Fruit fly (Drosophila melanogaster) whole organism, prepupa: ENCODE data around the gene Mpi.

Source experiments
- CG10631 ChIP-seq: fragments of 200-800 bp; sonication (Bioruptor generic); optimal IDR thresholded peaks from 2 replicates; lab custom pipeline; 2016; ENCODE audit warnings: missing biosample characterization, missing genetic modification characterization
- CG11294 ChIP-seq: fragments of 200-800 bp; sonication (Bioruptor generic); IDR thresholded peaks from 2 replicates; pipeline ENCODE4 v1.3.6; 2022; ENCODE audit warnings: missing biosample characterization, missing genetic modification characterization
- CG11762 ChIP-seq: fragments of 200-800 bp; sonication (Bioruptor generic); optimal IDR thresholded peaks from 3 replicates; lab custom pipeline; 2016; ENCODE audit warnings: missing biosample characterization, missing genetic modification characterization; ENCODE audit not compliant: insufficient read depth
- CG11902 ChIP-seq: fragments of 200-800 bp; sonication (Bioruptor generic); optimal IDR thresholded peaks from 3 replicates; lab custom pipeline; 2016; ENCODE audit warnings: missing biosample characterization, missing genetic modification characterization
- CG15336 ChIP-seq: fragments of 200-800 bp; sonication (Bioruptor generic); IDR thresholded peaks from 2 replicates; pipeline ENCODE4 v1.3.6; 2022; ENCODE audit warnings: missing biosample characterization, missing genetic modification characterization
- CG3032 ChIP-seq: fragments of 200-800 bp; optimal IDR thresholded peaks from 2 replicates; lab custom pipeline; 2019; ENCODE audit warnings: missing biosample characterization, mild to moderate bottlenecking, missing genetic modification characterization, moderate library complexity
- CG31627 ChIP-seq: fragments of 200-800 bp; sonication (Bioruptor generic); optimal IDR thresholded peaks from 3 replicates; lab custom pipeline; 2016; ENCODE audit warnings: missing biosample characterization, missing genetic modification characterization
- CG34406 ChIP-seq: fragments of 200-800 bp; sonication (Bioruptor generic); optimal IDR thresholded peaks from 3 replicates; lab custom pipeline; 2016; ENCODE audit warnings: missing biosample characterization, missing genetic modification characterization
- CG3919 ChIP-seq: fragments of 200-800 bp; sonication (Bioruptor generic); optimal IDR thresholded peaks from 3 replicates; lab custom pipeline; 2016; ENCODE audit warnings: missing biosample characterization, missing genetic modification characterization
- CG4318 ChIP-seq: fragments of 200-800 bp; sonication (Bioruptor generic); optimal IDR thresholded peaks from 3 replicates; lab custom pipeline; 2017; ENCODE audit warnings: missing biosample characterization, mild to moderate bottlenecking, missing genetic modification characterization
- CG6163 ChIP-seq: fragments of 200-800 bp; sonication (Bioruptor generic); IDR thresholded peaks from 3 replicates; pipeline ENCODE4 v1.3.6; 2022; ENCODE audit warnings: missing biosample characterization, missing genetic modification characterization
- CG6792 ChIP-seq: fragments of 200-800 bp; sonication (Bioruptor generic); optimal IDR thresholded peaks from 3 replicates; lab custom pipeline; 2016; ENCODE audit warnings: missing biosample characterization, missing genetic modification characterization
- CG6808 ChIP-seq: fragments of 200-800 bp; sonication (Bioruptor generic); optimal IDR thresholded peaks from 3 replicates; lab custom pipeline; 2017; ENCODE audit warnings: missing biosample characterization, missing genetic modification characterization, mild to moderate bottlenecking, moderate library complexity, missing genetic modification reagents
- CG7368 ChIP-seq: fragments of 200-800 bp; sonication (Bioruptor generic); optimal IDR thresholded peaks from 3 replicates; lab custom pipeline; 2016; ENCODE audit warnings: missing biosample characterization, missing genetic modification characterization
- CG8119 ChIP-seq: fragments of 200-800 bp; sonication (Bioruptor generic); IDR thresholded peaks from 3 replicates; pipeline ENCODE4 v1.3.6; 2022; ENCODE audit warnings: missing biosample characterization, missing genetic modification characterization
- CG8319 ChIP-seq: fragments of 200-800 bp; sonication (Bioruptor generic); optimal IDR thresholded peaks from 3 replicates; lab custom pipeline; 2016; ENCODE audit warnings: missing biosample characterization, missing genetic modification characterization
- CG8632 ChIP-seq: fragments of 200-800 bp; sonication (Bioruptor generic); optimal IDR thresholded peaks from 3 replicates; lab custom pipeline; 2016; ENCODE audit warnings: missing biosample characterization, missing genetic modification characterization
- CG9139 ChIP-seq: fragments of 200-800 bp; sonication (Bioruptor generic); optimal IDR thresholded peaks from 3 replicates; lab custom pipeline; 2017; ENCODE audit warnings: missing biosample characterization, mild to moderate bottlenecking, missing genetic modification characterization
- Eip75B ChIP-seq: fragments of 200-800 bp; sonication (Bioruptor generic); optimal IDR thresholded peaks from 3 replicates; lab custom pipeline; 2016; ENCODE audit warnings: missing biosample characterization, missing genetic modification characterization
- Eip78C ChIP-seq: fragments of 200-800 bp; sonication (Bioruptor generic); peaks from one replicate; lab custom pipeline; 2016; ENCODE audit warnings: missing biosample characterization, missing genetic modification characterization
- Eip93F ChIP-seq: fragments of 200-800 bp; sonication (Bioruptor generic); optimal IDR thresholded peaks from 2 replicates; lab custom pipeline; 2016; ENCODE audit warnings: missing biosample characterization, mild to moderate bottlenecking, missing genetic modification characterization
- Ets21C ChIP-seq: fragments of 200-800 bp; sonication (Bioruptor generic); optimal IDR thresholded peaks from 3 replicates; lab custom pipeline; 2016; ENCODE audit warnings: missing biosample characterization, missing genetic modification characterization
- Ets96B ChIP-seq: fragments of 200-800 bp; optimal IDR thresholded peaks from 2 replicates; lab custom pipeline; 2019; ENCODE audit warnings: missing biosample characterization, mild to moderate bottlenecking, missing genetic modification characterization, moderate library complexity
- Gug ChIP-seq: fragments of 200-800 bp; sonication (Bioruptor generic); IDR thresholded peaks from 2 replicates; pipeline ENCODE4 v1.3.6; 2022; ENCODE audit warnings: missing biosample characterization, missing genetic modification characterization
- Hr38 ChIP-seq: sonication (Bioruptor generic); optimal IDR thresholded peaks from 2 replicates; lab custom pipeline; 2016; ENCODE audit warnings: missing biosample characterization, missing genetic modification characterization
- Hr39 ChIP-seq: fragments of 200-800 bp; sonication (Bioruptor generic); optimal IDR thresholded peaks from 2 replicates; lab custom pipeline; 2016; ENCODE audit warnings: missing biosample characterization, missing genetic modification characterization
- Hr4 ChIP-seq: fragments of 200-800 bp; sonication (Bioruptor generic); optimal IDR thresholded peaks from 3 replicates; lab custom pipeline; 2016; ENCODE audit warnings: missing biosample characterization, missing genetic modification characterization
- Lpt ChIP-seq: fragments of 200-800 bp; sonication (Bioruptor generic); optimal IDR thresholded peaks from 3 replicates; lab custom pipeline; 2016; ENCODE audit warnings: missing biosample characterization, missing genetic modification characterization
- OdsH ChIP-seq: fragments of 200-800 bp; sonication (Bioruptor generic); optimal IDR thresholded peaks from 3 replicates; lab custom pipeline; 2016; ENCODE audit warnings: missing biosample characterization, missing genetic modification characterization
- Smox ChIP-seq: fragments of 200-800 bp; sonication (Bioruptor generic); optimal IDR thresholded peaks from 3 replicates; lab custom pipeline; 2016; ENCODE audit warnings: missing biosample characterization, missing genetic modification characterization
- Sox14 ChIP-seq: fragments of 200-800 bp; sonication (Bioruptor generic); optimal IDR thresholded peaks from 3 replicates; lab custom pipeline; 2016; ENCODE audit warnings: missing biosample characterization, missing genetic modification characterization
- Sox15 ChIP-seq: fragments of 200-800 bp; sonication (Bioruptor generic); optimal IDR thresholded peaks from 3 replicates; lab custom pipeline; 2016; ENCODE audit warnings: missing biosample characterization, missing genetic modification characterization
- achi ChIP-seq: fragments of 200-800 bp; sonication (Bioruptor generic); optimal IDR thresholded peaks from 3 replicates; lab custom pipeline; 2016; ENCODE audit warnings: missing biosample characterization, missing genetic modification characterization
- cyc ChIP-seq: fragments of 200-800 bp; sonication (Bioruptor generic); optimal IDR thresholded peaks from 3 replicates; lab custom pipeline; 2016; ENCODE audit warnings: missing biosample characterization, missing genetic modification characterization
- dac ChIP-seq: fragments of 200-800 bp; sonication (Bioruptor generic); optimal IDR thresholded peaks from 2 replicates; lab custom pipeline; 2017; ENCODE audit warnings: missing biosample characterization, mild to moderate bottlenecking, missing genetic modification characterization
- esn ChIP-seq: fragments of 200-800 bp; sonication (Bioruptor generic); optimal IDR thresholded peaks from 2 replicates; lab custom pipeline; 2016; ENCODE audit warnings: missing biosample characterization, mild to moderate bottlenecking, missing genetic modification characterization, moderate library complexity
- fd85E ChIP-seq: fragments of 200-800 bp; sonication (Bioruptor generic); optimal IDR thresholded peaks from 3 replicates; lab custom pipeline; 2016; ENCODE audit warnings: missing biosample characterization, missing genetic modification characterization
- lz ChIP-seq: fragments of 200-800 bp; sonication (Bioruptor generic); optimal IDR thresholded peaks from 3 replicates; lab custom pipeline; 2016; ENCODE audit warnings: missing biosample characterization, missing genetic modification characterization
- net ChIP-seq: fragments of 200-800 bp; sonication (Bioruptor generic); optimal IDR thresholded peaks from 3 replicates; lab custom pipeline; 2016; ENCODE audit warnings: missing biosample characterization, missing genetic modification characterization
- pdm3 ChIP-seq: fragments of 200-800 bp; sonication (Bioruptor generic); optimal IDR thresholded peaks from 3 replicates; lab custom pipeline; 2016; ENCODE audit warnings: missing biosample characterization, missing genetic modification characterization
- salr ChIP-seq, 2 experiments: fragments of 200-800 bp; sonication (Bioruptor generic); optimal IDR thresholded peaks; 3 replicates each; lab custom pipeline; 2016 to 2018; ENCODE audit warnings: missing biosample characterization in 2 of 2, missing genetic modification characterization in 2 of 2, mild to moderate bottlenecking in 1 of 2
- spab ChIP-seq: fragments of 200-800 bp; sonication (Bioruptor generic); optimal IDR thresholded peaks from 2 replicates; lab custom pipeline; 2017; ENCODE audit warnings: missing biosample characterization, mild to moderate bottlenecking, missing genetic modification characterization, missing genetic modification reagents
- ss ChIP-seq, 2 experiments: fragments of 200-800 bp; sonication (Bioruptor generic); optimal IDR thresholded peaks; 2 replicates in 1 of 2; 3 replicates in 1 of 2; lab custom pipeline; 2017 to 2018; ENCODE audit warnings: mild to moderate bottlenecking in 2 of 2, missing biosample characterization in 2 of 2, missing genetic modification characterization in 2 of 2, moderate library complexity in 1 of 2
- svp ChIP-seq: fragments of 200-800 bp; sonication (Bioruptor generic); peaks from one replicate; lab custom pipeline; 2016; ENCODE audit warnings: missing biosample characterization, missing genetic modification characterization
- topi ChIP-seq: fragments of 200-800 bp; sonication (Bioruptor generic); optimal IDR thresholded peaks from 3 replicates; lab custom pipeline; 2016; ENCODE audit warnings: missing biosample characterization, missing genetic modification characterization
- vri ChIP-seq: fragments of 200-800 bp; sonication (Bioruptor generic); optimal IDR thresholded peaks from 3 replicates; lab custom pipeline; 2016; ENCODE audit warnings: missing biosample characterization, mild to moderate bottlenecking, missing genetic modification characterization

The Mpi gene

DNA sequence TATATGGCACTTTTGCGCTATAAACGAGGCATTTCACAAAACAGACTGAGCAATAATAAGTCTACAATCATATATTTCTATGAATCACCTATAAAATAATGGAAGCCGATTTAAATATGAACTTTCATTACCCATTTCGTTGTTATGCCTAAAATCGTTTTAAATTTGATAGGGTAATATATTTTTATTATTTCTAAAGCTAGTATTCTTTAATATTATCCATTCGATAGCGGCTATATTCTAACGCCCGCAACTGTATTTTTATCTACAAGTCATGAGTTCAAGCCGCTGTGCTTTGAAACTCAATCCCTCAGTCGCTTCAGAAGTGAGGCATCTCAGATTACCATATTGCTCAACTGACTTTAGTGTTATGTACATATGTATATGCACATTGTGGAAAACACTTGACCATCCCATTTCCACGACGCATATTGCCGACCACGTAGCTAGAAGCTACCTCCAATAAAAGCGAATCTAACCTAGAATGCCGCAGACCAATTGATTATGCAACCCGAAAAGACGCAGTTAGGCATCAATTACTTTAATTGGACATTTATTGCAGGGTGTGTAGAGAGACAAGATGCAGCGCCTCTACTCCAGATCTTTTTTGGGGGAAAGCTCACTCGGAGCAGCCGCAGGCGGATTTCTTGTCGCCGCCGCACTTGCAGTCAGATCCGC lies 24.0 kb downstream of the Mpi start (continued):
- TF ChIP-seq CG8632 (GFP tag; lab: Kevin White, UChicago) (no peak), Eip93F (no peak), svp (GFP tag; lab: Kevin White, UChicago) (peak; percentile 78), pdm3 (no peak), Sox15 (GFP tag; lab: Kevin White, UChicago) (no peak), Hr39 (GFP tag; lab: Kevin White, UChicago) (no peak), CG34406 (GFP tag; lab: Kevin White, UChicago) (no peak), Smox (GFP tag; lab: Kevin White, UChicago) (no peak), topi (GFP tag; lab: Kevin White, UChicago) (no peak), Eip78C (peak; percentile 55), net (GFP tag; lab: Kevin White, UChicago) (no peak), CG6808 (no peak), CG6792 (GFP tag; lab: Kevin White, UChicago) (no peak), CG6163 (GFP tag; lab: Robert Waterston, UW) (no peak), Lpt (GFP tag; lab: Kevin White, UChicago) (no peak), Ets21C (GFP tag; lab: Kevin White, UChicago) (no peak), esn (GFP tag; lab: Kevin White, UChicago) (peak; percentile 7), lz (GFP tag; lab: Kevin White, UChicago) (no peak), CG11294 (GFP tag; lab: Robert Waterston, UW) (no peak), fd85E (GFP tag; lab: Kevin White, UChicago) (no peak), CG9139 (GFP tag; lab: Kevin White, UChicago) (no peak), Sox14 (no peak), achi (GFP tag; lab: Kevin White, UChicago) (no peak), CG11902 (GFP tag; lab: Kevin White, UChicago) (no peak), CG31627 (GFP tag; lab: Kevin White, UChicago) (no peak), OdsH (no peak), CG7368 (GFP tag; lab: Kevin White, UChicago) (no peak), CG3919 (no peak), Gug (GFP tag; lab: Robert Waterston, UW) (no peak), vri (GFP tag; lab: Kevin White, UChicago) (peak; percentile 23), CG11762 (GFP tag; lab: Kevin White, UChicago) (no peak), CG3032 (tag; lab: Kevin White, UChicago) (no peak), CG4318 (GFP tag; lab: Kevin White, UChicago) (no peak), Hr38 (GFP tag; lab: Kevin White, UChicago) (no peak), Hr4 (peak; percentile 0)
- TF ChIP-seq, all 60 proteins: peak for 11

DNA sequence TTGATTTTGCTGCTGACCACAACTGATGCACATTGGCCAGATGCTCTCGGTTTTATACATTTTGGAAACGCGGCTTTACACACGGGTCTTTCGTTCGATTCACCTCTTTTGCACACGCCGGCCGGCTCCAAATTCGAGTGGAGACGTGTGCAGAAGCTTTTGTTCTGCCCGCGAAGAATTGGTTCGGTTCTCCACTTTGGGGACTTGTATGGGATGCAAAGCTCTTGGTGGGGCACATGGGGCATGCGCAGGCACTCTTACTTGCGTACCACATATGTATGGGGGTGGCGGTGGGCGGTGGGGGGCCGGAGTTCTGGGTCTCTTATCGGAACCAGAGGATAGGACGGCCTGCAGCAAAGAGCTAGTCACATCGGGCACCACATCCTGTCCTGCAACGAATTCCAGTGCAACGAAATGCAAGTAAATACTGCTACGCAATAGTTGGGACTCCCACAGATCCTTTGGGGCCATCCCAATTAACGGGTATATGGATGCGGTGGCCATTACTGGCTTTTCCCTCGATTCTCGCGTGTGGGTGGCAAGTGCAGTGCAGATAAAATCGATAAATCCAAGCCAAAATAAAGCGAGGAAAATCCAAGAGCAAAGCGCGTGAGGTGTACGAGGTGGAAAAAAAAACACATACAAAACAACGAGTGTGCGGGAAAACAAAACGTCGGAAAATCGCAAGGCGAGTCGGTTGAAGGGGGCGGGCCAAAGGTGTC lies 25.1 kb downstream of the Mpi start, which contains the start of the genes MtnA and CG8500:
TSS of gene MtnA (minus strand) at position 30 of the 722 bp plus-strand sequence.
TSS of gene CG8500 (plus strand) at position 313 of the 722 bp plus-strand sequence.
- TF ChIP-seq spab (GFP tag; lab: Kevin White, UChicago) (no peak), CG8319 (GFP tag; lab: Kevin White, UChicago) (no peak), net (GFP tag; lab: Kevin White, UChicago) (no peak), CG15336 (GFP tag; lab: Robert Waterston, UW) (0 out of 2 replicates have a peak, but pooled peaks have one; percentile 16), Lpt (GFP tag; lab: Kevin White, UChicago) (no peak), svp (GFP tag; lab: Kevin White, UChicago) (peak; percentile 70), CG9139 (GFP tag; lab: Kevin White, UChicago) (no peak), Sox15 (GFP tag; lab: Kevin White, UChicago) (no peak), CG8119 (GFP tag; lab: Robert Waterston, UW) (no peak), esn (GFP tag; lab: Kevin White, UChicago) (no peak), Ets21C (GFP tag; lab: Kevin White, UChicago) (no peak), OdsH (no peak), CG11902 (GFP tag; lab: Kevin White, UChicago) (no peak), CG3919 (no peak), dac (GFP tag; lab: Kevin White, UChicago) (no peak), Eip75B (GFP tag; lab: Kevin White, UChicago) (no peak), ss (GFP tag; optimal IDR thresholded peaks at IDR 0.05; lab: Kevin White, UChicago) (peak in 1 of 2 experiments; percentile 18), CG4318 (GFP tag; lab: Kevin White, UChicago) (no peak), cyc (GFP tag; lab: Kevin White, UChicago) (no peak), CG3032 (tag; lab: Kevin White, UChicago) (no peak), CG34406 (GFP tag; lab: Kevin White, UChicago) (no peak), CG31627 (GFP tag; lab: Kevin White, UChicago) (no peak), salr (GFP tag; optimal IDR thresholded peaks at IDR 0.05; lab: Kevin White, UChicago) (no peak), Ets96B (tag; lab: Kevin White, UChicago) (no peak), CG10631 (no peak), CG6808 (no peak)
- TF ChIP-seq, all 60 proteins: peak for 3
